Worm (Caenorhabditis elegans) whole organism, L3 larva: ENCODE results near the gene arrd-28.

Experiments used
- R02D3.7 ChIP-seq: fragments of 150-350 bp; optimal IDR thresholded peaks from 2 replicates; lab custom pipeline; 2014; ENCODE audit warnings: missing biosample characterization, missing genetic modification characterization
- ZK546.5 ChIP-seq: sonication (generic microtip); optimal IDR thresholded peaks from 2 replicates; lab custom pipeline; 2017; ENCODE audit warnings: missing biosample characterization, missing genetic modification characterization
- ama-1 ChIP-seq: fragments of 150-350 bp; optimal IDR thresholded peaks from 2 replicates; lab custom pipeline; 2018
- ceh-16 ChIP-seq: sonication (generic microtip); optimal IDR thresholded peaks from 2 replicates; lab custom pipeline; 2017; ENCODE audit warnings: missing biosample characterization, missing genetic modification characterization
- ceh-82 ChIP-seq: fragments of 150-350 bp; optimal IDR thresholded peaks from 2 replicates; lab custom pipeline; 2014; ENCODE audit warnings: missing biosample characterization, missing genetic modification characterization
- daf-12 ChIP-seq: fragments of 150-350 bp; optimal IDR thresholded peaks from 2 replicates; lab custom pipeline; 2014; ENCODE audit warnings: missing biosample characterization, missing genetic modification reagents, missing genetic modification characterization
- egl-5 ChIP-seq: fragments of 150-350 bp; optimal IDR thresholded peaks from 2 replicates; lab custom pipeline; 2017; ENCODE audit warnings: missing biosample characterization, missing genetic modification reagents, missing genetic modification characterization, inconsistent platforms
- elt-1 ChIP-seq: fragments of 150-350 bp; optimal IDR thresholded peaks from 2 replicates; lab custom pipeline; 2014; ENCODE audit warnings: missing biosample characterization, missing genetic modification characterization
- elt-3 ChIP-seq, 3 experiments: fragments of 150-350 bp in 1 of 3; sonication (generic microtip) in 2 of 3; optimal IDR thresholded peaks; 2 replicates in 2 of 3; 4 replicates in 1 of 3; lab custom pipeline; 2014 to 2017; ENCODE audit warnings: missing biosample characterization in 3 of 3, missing genetic modification characterization in 3 of 3
- eor-1 ChIP-seq, 2 experiments: fragments of 150-350 bp; optimal IDR thresholded peaks; 2 replicates each; lab custom pipeline; 2014 to 2018; ENCODE audit warnings: missing biosample characterization in 2 of 2, missing genetic modification characterization in 2 of 2
- fkh-10 ChIP-seq: sonication (generic microtip); optimal IDR thresholded peaks from 2 replicates; lab custom pipeline; 2017; ENCODE audit warnings: missing biosample characterization, missing genetic modification reagents, missing genetic modification characterization
- hmg-11 ChIP-seq: sonication (generic microtip); optimal IDR thresholded peaks from 2 replicates; lab custom pipeline; 2016; ENCODE audit warnings: missing genetic modification characterization, missing compliant biosample characterization
- jun-1 ChIP-seq: fragments of 150-350 bp; optimal IDR thresholded peaks from 2 replicates; lab custom pipeline; 2014; ENCODE audit warnings: missing biosample characterization, missing genetic modification reagents, missing genetic modification characterization
- lin-39 ChIP-seq: fragments of 150-350 bp; optimal IDR thresholded peaks from 2 replicates; lab custom pipeline; 2018; ENCODE audit warnings: missing biosample characterization, missing genetic modification reagents, missing genetic modification characterization
- mdl-1 ChIP-seq: fragments of 150-350 bp; optimal IDR thresholded peaks from 2 replicates; lab custom pipeline; 2014; ENCODE audit warnings: missing biosample characterization, missing genetic modification characterization
- mml-1 ChIP-seq: fragments of 150-350 bp; sonication (generic microtip); optimal IDR thresholded peaks from 3 replicates; lab custom pipeline; 2014; ENCODE audit warnings: missing biosample characterization, missing genetic modification characterization
- nfya-1 ChIP-seq: sonication (generic microtip); optimal IDR thresholded peaks from 2 replicates; lab custom pipeline; 2017; ENCODE audit warnings: missing genetic modification characterization, mild to moderate bottlenecking, missing compliant biosample characterization, antibody characterized with exemption, moderate library complexity; ENCODE audit not compliant: insufficient read depth
- nhr-11 ChIP-seq: fragments of 150-350 bp; optimal IDR thresholded peaks from 2 replicates; lab custom pipeline; 2014; ENCODE audit warnings: missing biosample characterization, missing genetic modification characterization
- nhr-12 ChIP-seq: fragments of 150-350 bp; optimal IDR thresholded peaks from 2 replicates; lab custom pipeline; 2014; ENCODE audit warnings: missing biosample characterization, missing genetic modification characterization
- nhr-23 ChIP-seq: fragments of 150-350 bp; optimal IDR thresholded peaks from 2 replicates; lab custom pipeline; 2014; ENCODE audit warnings: missing biosample characterization, missing genetic modification reagents, missing genetic modification characterization
- nhr-237 ChIP-seq: fragments of 150-350 bp; optimal IDR thresholded peaks from 2 replicates; lab custom pipeline; 2014; ENCODE audit warnings: missing biosample characterization, missing genetic modification characterization
- nhr-25 ChIP-seq: sonication (generic microtip); optimal IDR thresholded peaks from 2 replicates; lab custom pipeline; 2017; ENCODE audit warnings: missing biosample characterization, missing genetic modification characterization
- nhr-28 ChIP-seq: fragments of 150-350 bp; optimal IDR thresholded peaks from 2 replicates; lab custom pipeline; 2014; ENCODE audit warnings: missing biosample characterization, missing genetic modification characterization
- nhr-43 ChIP-seq: sonication (generic microtip); optimal IDR thresholded peaks from 2 replicates; lab custom pipeline; 2016; ENCODE audit warnings: mild to moderate bottlenecking, missing genetic modification characterization, missing compliant biosample characterization; ENCODE audit not compliant: poor library complexity, severe bottlenecking
- sea-2 ChIP-seq: fragments of 150-350 bp; sonication (generic microtip); optimal IDR thresholded peaks from 4 replicates; lab custom pipeline; 2014; ENCODE audit warnings: missing biosample characterization, missing genetic modification reagents, missing genetic modification characterization
- snpc-4 ChIP-seq: fragments of 150-350 bp; optimal IDR thresholded peaks from 2 replicates; lab custom pipeline; 2014; ENCODE audit warnings: missing biosample characterization, missing genetic modification characterization
- tbx-2 ChIP-seq: sonication (generic microtip); optimal IDR thresholded peaks from 2 replicates; lab custom pipeline; 2016; ENCODE audit warnings: mild to moderate bottlenecking, missing genetic modification characterization, missing compliant biosample characterization
- unc-39 ChIP-seq: sonication (generic microtip); optimal IDR thresholded peaks from 4 replicates; lab custom pipeline; 2017; ENCODE audit warnings: missing biosample characterization, missing genetic modification characterization
- ztf-11 ChIP-seq: fragments of 150-350 bp; optimal IDR thresholded peaks from 2 replicates; lab custom pipeline; 2014; ENCODE audit warnings: missing biosample characterization, missing genetic modification characterization
- ztf-4 ChIP-seq: fragments of 150-350 bp; optimal IDR thresholded peaks from 2 replicates; lab custom pipeline; 2014; ENCODE audit warnings: missing biosample characterization, missing genetic modification characterization

arrd-28 gene

ce11 chrX:10197204-10197756, 13.5 kb downstream of the arrd-28 start, which contains the start of gene nucb-1 (continued):
- no peak for TF ChIP-seq ztf-11
- TF ChIP-seq mml-1, result no peak
- no peak for TF ChIP-seq unc-39 (tag; lab: Kevin White, UChicago)
- TF ChIP-seq snpc-4 (tag; lab: Kevin White, UChicago), result no peak
- no peak for TF ChIP-seq ceh-16 (tag; lab: Kevin White, UChicago)
- TF ChIP-seq fkh-10, result peak; percentile 2
- no peak for TF ChIP-seq nhr-237 (tag; lab: Kevin White, UChicago)
- TF ChIP-seq nhr-28 (tag; lab: Kevin White, UChicago), result no peak
- peak; percentile 91 for TF ChIP-seq nhr-25 (tag; lab: Kevin White, UChicago)

DNA sequence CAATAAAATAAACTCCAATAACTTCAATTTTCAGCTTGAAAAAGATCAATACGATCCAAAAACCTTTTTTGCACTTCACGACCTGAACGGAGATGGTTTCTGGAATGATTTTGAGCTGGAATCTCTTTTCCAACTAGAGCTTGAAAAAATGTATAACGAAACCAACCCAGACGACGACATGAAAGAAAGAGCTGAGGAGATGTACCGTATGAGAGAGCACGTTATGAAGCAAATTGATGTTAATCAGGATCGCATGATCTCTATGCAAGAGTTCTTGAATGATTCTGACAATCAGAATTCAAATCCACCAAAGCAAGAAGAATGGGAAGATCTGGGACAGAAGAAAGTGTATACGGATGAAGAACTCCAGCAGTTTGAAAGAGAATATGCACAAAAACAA, 15.4 kb downstream of the arrd-28 start:
- TF ChIP-seq lin-39 (tag; lab: Kevin White, UChicago) (no peak), unc-39 (tag; lab: Kevin White, UChicago) (no peak), elt-3 (tag; optimal IDR thresholded peaks at IDR 0.05; lab: Kevin White, UChicago) (no peak), ztf-4 (no peak), ama-1 (no peak), ceh-16 (tag; lab: Kevin White, UChicago) (no peak)

DNA sequence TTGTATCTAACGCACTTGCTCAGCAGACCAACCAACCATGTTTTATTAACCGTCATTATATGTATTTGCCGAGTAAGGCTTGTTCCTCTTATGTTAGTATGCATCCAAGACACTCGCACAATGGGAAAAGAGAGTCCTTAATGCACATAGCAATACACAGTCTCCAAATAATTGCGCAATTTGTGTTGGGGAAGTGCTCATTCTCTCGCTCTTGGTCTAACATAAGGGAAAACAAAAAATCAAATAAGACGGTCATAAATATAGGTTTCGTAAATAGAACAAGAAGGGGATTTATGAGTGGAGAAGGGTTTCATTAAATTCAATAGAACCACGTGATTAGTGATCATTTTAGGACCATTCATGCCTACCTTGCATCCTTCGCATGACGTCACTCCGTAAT, 19.7 kb downstream of the arrd-28 start:
- TF ChIP-seq ZK546.5 (tag; lab: Kevin White, UChicago) (no peak), mml-1 (no peak), nhr-12 (tag; lab: Kevin White, UChicago) (no peak)
- TF ChIP-seq, all 47 proteins: peak for 0

ce11 chrX:10204313-10205063, 20.7 kb downstream of the arrd-28 start:
- TF ChIP-seq egl-5 (tag; lab: Kevin White, UChicago) (peak; percentile 7), mdl-1 (tag; lab: Kevin White, UChicago) (no peak), nhr-23 (tag; lab: Kevin White, UChicago) (no peak), eor-1 (tag; optimal IDR thresholded peaks at IDR 0.05; lab: Kevin White, UChicago) (no peak)
- TF ChIP-seq, all 47 proteins: peak for 1

DNA sequence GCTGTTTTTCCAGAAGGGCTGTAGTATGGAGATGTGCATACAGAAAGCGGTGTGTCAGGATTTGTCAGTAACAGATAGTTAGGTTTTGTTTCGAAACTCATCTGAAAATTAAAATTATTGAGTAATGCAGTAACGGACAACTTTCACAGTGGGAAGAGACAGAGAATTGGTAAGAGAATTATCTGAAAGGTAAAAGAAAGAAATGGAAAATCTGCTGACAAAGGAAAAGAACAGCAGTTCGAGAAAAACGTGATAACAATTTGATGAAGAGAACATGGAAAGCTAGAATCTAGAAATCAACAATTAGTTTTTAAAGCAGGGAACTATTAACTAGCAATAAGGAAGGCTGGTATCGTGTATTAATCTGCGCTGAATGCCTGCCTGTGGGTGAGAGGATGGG, 21.5 kb downstream of the arrd-28 start, which contains the start of gene sex-1:
TSS of gene sex-1 (minus strand) at position 101 of the 400 bp plus-strand sequence.
- TF ChIP-seq mdl-1 (tag; lab: Kevin White, UChicago) (no peak), ceh-16 (tag; lab: Kevin White, UChicago) (no peak), unc-39 (tag; lab: Kevin White, UChicago) (no peak), snpc-4 (tag; lab: Kevin White, UChicago) (no peak), hmg-11 (tag; lab: Kevin White, UChicago) (no peak), ceh-82 (tag; lab: Kevin White, UChicago) (no peak), ztf-4 (no peak), R02D3.7 (no peak), ama-1 (no peak)

DNA sequence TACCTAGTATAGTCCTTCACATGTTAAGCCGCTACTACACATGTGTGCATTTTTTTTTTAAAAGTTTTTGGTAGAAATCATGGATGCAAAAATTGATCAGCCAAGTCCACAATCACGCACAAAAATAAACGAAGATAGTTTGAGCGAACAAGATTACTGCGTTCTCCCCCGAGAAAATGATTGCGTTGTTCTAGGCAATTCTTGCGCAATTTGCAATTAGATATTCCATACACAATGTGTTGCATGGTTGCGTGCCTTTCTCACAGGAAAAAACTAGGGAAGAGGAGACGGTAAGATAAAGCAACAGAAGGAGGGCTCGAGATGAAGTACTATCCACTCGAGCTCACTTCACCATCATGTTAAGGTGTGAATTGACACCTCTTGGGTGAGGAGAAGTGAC, 22.2 kb downstream of the arrd-28 start:
- TF ChIP-seq nhr-12 (tag; lab: Kevin White, UChicago) (no peak), elt-3 (tag; optimal IDR thresholded peaks at IDR 0.05; lab: Kevin White, UChicago) (no peak), daf-12 (tag; lab: Kevin White, UChicago) (no peak), jun-1 (no peak), ceh-16 (tag; lab: Kevin White, UChicago) (no peak), eor-1 (tag; optimal IDR thresholded peaks at IDR 0.05; lab: Kevin White, UChicago) (no peak), nhr-25 (tag; lab: Kevin White, UChicago) (no peak), fkh-10 (no peak), nhr-11 (no peak), ztf-4 (no peak), sea-2 (GFP tag; lab: Kevin White, UChicago) (no peak), nhr-43 (tag; lab: Kevin White, UChicago) (no peak), unc-39 (tag; lab: Kevin White, UChicago) (no peak), nhr-28 (tag; lab: Kevin White, UChicago) (no peak), tbx-2 (no peak), elt-1 (tag; lab: Kevin White, UChicago) (no peak), nfya-1 (no peak)
